Fruit fly (Drosophila melanogaster) whole organism, embryonic: Measurements from ENCODE around the gene CG33795.
A peak's percentile ranks its signal among the peaks of the same experiment; 100 is the strongest.

Experiments used
- Adf1 ChIP-seq: fragments of 200-800 bp; sonication (Bioruptor generic); IDR thresholded peaks from 2 replicates; pipeline ENCODE4 v1.3.6; 2022; ENCODE audit warnings: missing biosample characterization, missing genetic modification characterization
- Antp ChIP-seq: fragments of 200-800 bp; sonication (Bioruptor generic); optimal IDR thresholded peaks from 3 replicates; lab custom pipeline; 2016; ENCODE audit warnings: missing biosample characterization, missing genetic modification characterization
- Asciz ChIP-seq: fragments of 200-800 bp; sonication (Bioruptor generic); optimal IDR thresholded peaks from 2 replicates; lab custom pipeline; 2017; ENCODE audit warnings: missing biosample characterization, mild to moderate bottlenecking, missing genetic modification characterization, missing genetic modification reagents
- B-H2 ChIP-seq: fragments of 200-800 bp; sonication (Bioruptor generic); optimal IDR thresholded peaks from 2 replicates; lab custom pipeline; 2018; ENCODE audit warnings: missing biosample characterization, mild to moderate bottlenecking, missing genetic modification characterization
- BEAF-32 ChIP-seq: fragments of 200-800 bp; sonication (Bioruptor generic); optimal IDR thresholded peaks from 3 replicates; lab custom pipeline; 2017; ENCODE audit warnings: missing biosample characterization, missing genetic modification characterization, mild to moderate bottlenecking, moderate library complexity, missing genetic modification reagents
- Bteb2 ChIP-seq: fragments of 200-800 bp; sonication (Bioruptor generic); optimal IDR thresholded peaks from 2 replicates; lab custom pipeline; 2016; ENCODE audit warnings: missing biosample characterization, missing genetic modification characterization
- CG11247 ChIP-seq: fragments of 200-800 bp; sonication (Bioruptor generic); IDR thresholded peaks from 2 replicates; pipeline ENCODE4 v1.3.6; 2022; ENCODE audit warnings: missing biosample characterization, missing genetic modification characterization
- CG12104 ChIP-seq: fragments of 200-800 bp; sonication (Bioruptor generic); optimal IDR thresholded peaks from 3 replicates; lab custom pipeline; 2016; ENCODE audit warnings: missing biosample characterization, missing genetic modification characterization
- CG1792 ChIP-seq: fragments of 200-800 bp; sonication (Bioruptor generic); optimal IDR thresholded peaks from 2 replicates; lab custom pipeline; 2016; ENCODE audit warnings: missing biosample characterization, missing genetic modification characterization
- CG1832 ChIP-seq: fragments of 200-800 bp; sonication (Bioruptor generic); optimal IDR thresholded peaks from 2 replicates; lab custom pipeline; 2017; ENCODE audit warnings: missing biosample characterization, mild to moderate bottlenecking, missing genetic modification characterization, inconsistent platforms
- CG2712 ChIP-seq: fragments of 200-800 bp; optimal IDR thresholded peaks from 3 replicates; lab custom pipeline; 2019; ENCODE audit warnings: missing biosample characterization, mild to moderate bottlenecking, missing genetic modification characterization, moderate library complexity
- CG32767 ChIP-seq: fragments of 200-800 bp; sonication (Bioruptor generic); IDR thresholded peaks from 2 replicates; pipeline ENCODE4 v1.3.6; 2022; ENCODE audit warnings: missing biosample characterization, missing genetic modification characterization
- CG4360 ChIP-seq: fragments of 200-800 bp; sonication (Bioruptor generic); IDR thresholded peaks from 2 replicates; pipeline ENCODE4 v1.3.6; 2022; ENCODE audit warnings: missing biosample characterization, missing genetic modification characterization
- CG4730 ChIP-seq: fragments of 200-800 bp; sonication (Bioruptor generic); IDR thresholded peaks from 2 replicates; pipeline ENCODE4 v1.3.6; 2022; ENCODE audit warnings: missing biosample characterization, missing genetic modification characterization
- CG4854 ChIP-seq: fragments of 200-800 bp; sonication (Bioruptor generic); optimal IDR thresholded peaks from 2 replicates; lab custom pipeline; 2016; ENCODE audit warnings: missing biosample characterization, missing genetic modification characterization, inconsistent platforms
- CG6254 ChIP-seq: fragments of 200-800 bp; sonication (Bioruptor generic); optimal IDR thresholded peaks from 3 replicates; lab custom pipeline; 2017; ENCODE audit warnings: mild to moderate bottlenecking, missing biosample characterization, missing genetic modification reagents, missing genetic modification characterization
- CG6683 ChIP-seq: fragments of 200-800 bp; sonication (Bioruptor generic); optimal IDR thresholded peaks from 2 replicates; lab custom pipeline; 2017; ENCODE audit warnings: missing biosample characterization, mild to moderate bottlenecking, missing genetic modification characterization, missing genetic modification reagents
- CG7928 ChIP-seq: fragments of 200-800 bp; sonication (Bioruptor generic); optimal IDR thresholded peaks from 2 replicates; lab custom pipeline; 2017; ENCODE audit warnings: missing biosample characterization, mild to moderate bottlenecking, missing genetic modification characterization
- CG8359 ChIP-seq: fragments of 200-800 bp; sonication (Bioruptor generic); optimal IDR thresholded peaks from 2 replicates; lab custom pipeline; 2017; ENCODE audit warnings: missing biosample characterization, mild to moderate bottlenecking, missing genetic modification characterization, borderline replicate concordance
- CG9932 ChIP-seq: fragments of 200-800 bp; sonication (Bioruptor generic); IDR thresholded peaks from 2 replicates; pipeline ENCODE4 v1.3.6; 2022; ENCODE audit warnings: missing biosample characterization, missing genetic modification characterization
- Chrac-16 ChIP-seq: fragments of 200-800 bp; sonication (Bioruptor generic); optimal IDR thresholded peaks from 3 replicates; lab custom pipeline; 2016; ENCODE audit warnings: missing biosample characterization, missing genetic modification characterization
- Dip2 ChIP-seq: fragments of 200-800 bp; sonication (Bioruptor generic); IDR thresholded peaks from 2 replicates; pipeline ENCODE4 v1.3.6; 2022; ENCODE audit warnings: missing biosample characterization, missing genetic modification characterization
- Dref ChIP-seq: fragments of 200-800 bp; sonication (Bioruptor generic); IDR thresholded peaks from 2 replicates; pipeline ENCODE4 v1.3.6; 2022; ENCODE audit warnings: missing biosample characterization, missing genetic modification characterization
- HHEX ChIP-seq: fragments of 200-800 bp; sonication (Bioruptor generic); optimal IDR thresholded peaks from 3 replicates; lab custom pipeline; 2017; ENCODE audit warnings: missing biosample characterization, mild to moderate bottlenecking, missing genetic modification characterization, missing genetic modification reagents
- Lhr ChIP-seq: fragments of 200-800 bp; sonication (Bioruptor generic); optimal IDR thresholded peaks from 3 replicates; lab custom pipeline; 2017; ENCODE audit warnings: mild to moderate bottlenecking, missing biosample characterization, missing genetic modification reagents, missing genetic modification characterization
- MESR4 ChIP-seq: fragments of 200-800 bp; sonication (Bioruptor generic); optimal IDR thresholded peaks from 2 replicates; lab custom pipeline; 2018; ENCODE audit warnings: missing biosample characterization, mild to moderate bottlenecking, missing genetic modification characterization, moderate library complexity
- Oli ChIP-seq: fragments of 200-800 bp; sonication (Bioruptor generic); optimal IDR thresholded peaks from 2 replicates; lab custom pipeline; 2018; ENCODE audit warnings: missing biosample characterization, mild to moderate bottlenecking, missing genetic modification characterization, moderate library complexity
- Pdp1 ChIP-seq, 2 experiments: fragments of 200-800 bp; sonication (Bioruptor generic); optimal IDR thresholded peaks; 3 replicates each; lab custom pipeline; 2016; ENCODE audit warnings: missing biosample characterization in 2 of 2, missing genetic modification characterization in 2 of 2, mild to moderate bottlenecking in 1 of 2, moderate library complexity in 1 of 2
- Ssrp ChIP-seq: fragments of 200-800 bp; sonication (Bioruptor generic); optimal IDR thresholded peaks from 2 replicates; lab custom pipeline; 2018; ENCODE audit warnings: missing biosample characterization, mild to moderate bottlenecking, missing genetic modification characterization, moderate library complexity
- Taf1 ChIP-seq: fragments of 200-800 bp; sonication (Bioruptor generic); IDR thresholded peaks from 2 replicates; pipeline ENCODE4 v1.3.6; 2022; ENCODE audit warnings: missing biosample characterization, missing genetic modification characterization
- Xrp1 ChIP-seq: fragments of 200-800 bp; sonication (Bioruptor generic); IDR thresholded peaks from 2 replicates; pipeline ENCODE4 v1.3.6; 2022; ENCODE audit warnings: missing biosample characterization, missing genetic modification characterization
- az2 ChIP-seq: fragments of 200-800 bp; sonication (Bioruptor generic); optimal IDR thresholded peaks from 3 replicates; lab custom pipeline; 2016; ENCODE audit warnings: missing biosample characterization, missing genetic modification characterization
- bsh ChIP-seq, 2 experiments: fragments of 200-800 bp; sonication (Bioruptor generic); optimal IDR thresholded peaks; 2 replicates each; lab custom pipeline; 2017 to 2018; ENCODE audit warnings: mild to moderate bottlenecking in 2 of 2, missing biosample characterization in 2 of 2, missing genetic modification characterization in 2 of 2, moderate library complexity in 1 of 2
- cg ChIP-seq: fragments of 200-800 bp; sonication (Bioruptor generic); optimal IDR thresholded peaks from 3 replicates; lab custom pipeline; 2019; ENCODE audit warnings: missing biosample characterization, mild to moderate bottlenecking, missing genetic modification characterization, moderate library complexity
- dmrt99B ChIP-seq: fragments of 200-800 bp; sonication (Bioruptor generic); optimal IDR thresholded peaks from 2 replicates; lab custom pipeline; 2018; ENCODE audit warnings: missing biosample characterization, mild to moderate bottlenecking, missing genetic modification characterization, moderate library complexity
- fu2 ChIP-seq: fragments of 200-800 bp; sonication (Bioruptor generic); optimal IDR thresholded peaks from 2 replicates; lab custom pipeline; 2016; ENCODE audit warnings: missing biosample characterization, missing genetic modification characterization
- gsb ChIP-seq: fragments of 200-800 bp; sonication (Bioruptor generic); IDR thresholded peaks from 2 replicates; pipeline ENCODE4 v1.3.6; 2022; ENCODE audit warnings: missing biosample characterization, missing genetic modification characterization
- gsb-n ChIP-seq: fragments of 200-800 bp; sonication (Bioruptor generic); optimal IDR thresholded peaks from 3 replicates; lab custom pipeline; 2018; ENCODE audit warnings: missing biosample characterization, mild to moderate bottlenecking, missing genetic modification characterization
- gt ChIP-seq: fragments of 200-800 bp; sonication (Bioruptor generic); IDR thresholded peaks from 2 replicates; pipeline ENCODE4 v1.3.6; 2022; ENCODE audit warnings: missing biosample characterization, missing genetic modification characterization
- insv ChIP-seq, 2 experiments: fragments of 200-800 bp; sonication (Bioruptor generic); optimal IDR thresholded peaks; 3 replicates each; lab custom pipeline; 2016 to 2018; ENCODE audit warnings: missing biosample characterization in 2 of 2, missing genetic modification characterization in 2 of 2
- mld ChIP-seq: fragments of 200-800 bp; sonication (Bioruptor generic); IDR thresholded peaks from 3 replicates; pipeline ENCODE4 v1.3.6; 2022; ENCODE audit warnings: missing biosample characterization, missing genetic modification characterization; ENCODE audit not compliant: partially characterized antibody
- pnt ChIP-seq: fragments of 200-800 bp; sonication (Bioruptor generic); optimal IDR thresholded peaks from 3 replicates; lab custom pipeline; 2016; ENCODE audit warnings: missing biosample characterization, missing genetic modification characterization
- pros ChIP-seq: fragments of 200-800 bp; sonication (Bioruptor generic); optimal IDR thresholded peaks from 3 replicates; lab custom pipeline; 2019; ENCODE audit warnings: missing biosample characterization, mild to moderate bottlenecking, missing genetic modification characterization, moderate library complexity
- ro ChIP-seq: fragments of 200-800 bp; sonication (Bioruptor generic); IDR thresholded peaks from 2 replicates; pipeline ENCODE4 v1.3.6; 2022; ENCODE audit warnings: missing biosample characterization, missing genetic modification characterization
- sisA ChIP-seq: fragments of 200-800 bp; sonication (Bioruptor generic); IDR thresholded peaks from 2 replicates; pipeline ENCODE4 v1.3.6; 2022; ENCODE audit warnings: missing biosample characterization, missing genetic modification characterization
- ssp ChIP-seq: fragments of 200-800 bp; sonication (Bioruptor generic); IDR thresholded peaks from 2 replicates; pipeline ENCODE4 v1.3.6; 2022; ENCODE audit warnings: missing biosample characterization, missing genetic modification characterization
- tgo ChIP-seq: fragments of 200-800 bp; sonication (Bioruptor generic); IDR thresholded peaks from 3 replicates; pipeline ENCODE4 v1.3.6; 2022; ENCODE audit warnings: missing biosample characterization, missing genetic modification characterization
- tna ChIP-seq: fragments of 200-800 bp; sonication (Bioruptor generic); IDR thresholded peaks from 2 replicates; pipeline ENCODE4 v1.3.6; 2022; ENCODE audit warnings: missing biosample characterization, missing genetic modification characterization; ENCODE audit not compliant: partially characterized antibody
- zfh1 ChIP-seq: fragments of 200-800 bp; sonication (Bioruptor generic); IDR thresholded peaks from 3 replicates; pipeline ENCODE4 v1.3.6; 2022; ENCODE audit warnings: missing biosample characterization, missing genetic modification characterization

CG33795 gene

DNA sequence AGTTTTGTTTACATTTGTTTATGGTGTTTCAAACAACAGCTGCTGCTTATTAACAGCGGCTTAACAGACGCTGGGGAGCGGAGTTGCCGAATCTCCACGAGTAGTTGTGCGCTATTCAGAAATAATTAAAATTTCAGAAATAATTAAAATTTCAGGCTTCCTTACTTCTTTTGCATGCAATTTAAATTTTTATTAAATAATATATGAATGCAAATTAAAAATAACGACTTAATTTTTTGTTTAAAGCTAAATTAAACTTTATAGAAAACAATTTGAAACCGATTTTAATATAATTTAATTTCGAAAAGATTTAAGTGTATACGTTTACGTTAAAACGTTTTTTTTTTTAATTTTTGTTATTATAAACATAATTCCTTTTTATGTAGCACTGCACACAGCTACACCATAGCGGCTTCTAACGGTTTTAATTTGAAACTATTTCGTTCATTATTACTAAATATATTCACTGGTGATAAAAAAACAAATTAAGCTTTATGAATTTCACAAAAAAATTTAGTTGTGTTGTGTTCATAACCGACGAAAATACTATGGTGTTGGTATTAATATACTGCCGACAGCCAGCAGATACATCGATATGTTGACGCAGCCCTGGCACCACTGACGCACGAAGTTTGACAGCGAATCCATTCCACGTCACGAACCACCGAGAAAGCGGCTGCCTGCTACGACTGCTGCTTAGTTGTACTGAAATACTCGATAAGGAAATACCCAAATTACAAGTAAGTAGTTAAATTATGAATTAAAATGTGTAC, 42.0 kb downstream of the CG33795 start, which contains the start of gene SsRbeta (continued):
- peak; percentile 95 for TF ChIP-seq CG7928
- TF ChIP-seq CG11247 (GFP tag; lab: Robert Waterston, UW), result peak; percentile 56
- TF ChIP-seq HHEX (GFP tag; lab: Kevin White, UChicago), result no peak
- TF ChIP-seq ssp, result no peak
- TF ChIP-seq gt (GFP tag; lab: Robert Waterston, UW), result no peak
- TF ChIP-seq CG6683, result no peak
- no peak for TF ChIP-seq CG4854 (GFP tag; lab: Kevin White, UChicago)
- no peak for TF ChIP-seq CG6254
- TF ChIP-seq Dref (GFP tag; lab: Robert Waterston, UW), result peak; percentile 72
- no peak for TF ChIP-seq CG1792
- TF ChIP-seq CG12104 (GFP tag; lab: Kevin White, UChicago), result peak; percentile 45
- TF ChIP-seq fu2 (GFP tag; lab: Kevin White, UChicago), result no peak
- no peak for TF ChIP-seq Bteb2 (GFP tag; lab: Kevin White, UChicago)
- peak in 1 of 2 experiments; percentile 46 for TF ChIP-seq bsh (GFP tag; optimal IDR thresholded peaks at IDR 0.05; lab: Kevin White, UChicago)
- TF ChIP-seq Taf1 (GFP tag; lab: Robert Waterston, UW), result no peak
- no peak; the same call in 1 of the 2 replicates for TF ChIP-seq gsb
- TF ChIP-seq CG4730 (GFP tag; lab: Robert Waterston, UW), result peak; percentile 37
- TF ChIP-seq tgo (GFP tag; lab: Robert Waterston, UW), result peak; percentile 49
- no peak for TF ChIP-seq insv (GFP tag; optimal IDR thresholded peaks at IDR 0.05; lab: Kevin White, UChicago)
- no peak for TF ChIP-seq ro (GFP tag; lab: Robert Waterston, UW)
- TF ChIP-seq mld, result no peak
- TF ChIP-seq B-H2 (GFP tag; lab: Kevin White, UChicago), result peak; percentile 29
- TF ChIP-seq Dip2 (GFP tag; lab: Robert Waterston, UW), result no peak
- TF ChIP-seq dmrt99B (tag; lab: Kevin White, UChicago), result peak; percentile 13
- TF ChIP-seq az2 (GFP tag; lab: Kevin White, UChicago), result no peak
- peak; percentile 76 for TF ChIP-seq CG9932 (GFP tag; lab: Robert Waterston, UW)
- peak; percentile 33 for TF ChIP-seq Oli
- TF ChIP-seq CG4360 (GFP tag; lab: Robert Waterston, UW), result no peak
- TF ChIP-seq Adf1 (GFP tag; lab: Robert Waterston, UW), result no peak
- TF ChIP-seq CG1832 (GFP tag; lab: Kevin White, UChicago), result no peak
- TF ChIP-seq CG32767 (GFP tag; lab: Robert Waterston, UW), result no peak; the same call in 1 of the 2 replicates
- TF ChIP-seq tna (GFP tag; lab: Robert Waterston, UW), result peak; percentile 37; the same call in 1 of the 2 replicates
- TF ChIP-seq Asciz (GFP tag; lab: Kevin White, UChicago), result peak; percentile 43
- no peak for TF ChIP-seq gsb-n (tag; lab: Kevin White, UChicago)
- TF ChIP-seq Antp (GFP tag; lab: Kevin White, UChicago), result no peak
- TF ChIP-seq Lhr, result peak; percentile 18
- TF ChIP-seq sisA (GFP tag; lab: Robert Waterston, UW), result no peak; the same call in 1 of the 2 replicates
- no peak for TF ChIP-seq Pdp1 (GFP tag; optimal IDR thresholded peaks at IDR 0.05; lab: Kevin White, UChicago)
- no peak for TF ChIP-seq pnt (GFP tag; lab: Kevin White, UChicago)
- peak; percentile 56 for TF ChIP-seq Xrp1 (GFP tag; lab: Robert Waterston, UW)
- no peak for TF ChIP-seq cg (GFP tag; lab: Kevin White, UChicago)
- TF ChIP-seq pros (GFP tag; lab: Kevin White, UChicago), result no peak
- TF ChIP-seq Ssrp, result peak; percentile 38
- no peak for TF ChIP-seq Chrac-16 (GFP tag; lab: Kevin White, UChicago)
- peak; percentile 79 for TF ChIP-seq zfh1 (GFP tag; lab: Robert Waterston, UW)
- TF ChIP-seq MESR4 (GFP tag; lab: Kevin White, UChicago), result peak; percentile 94
- peak; percentile 14 for TF ChIP-seq CG2712 (tag; lab: Kevin White, UChicago)
- TF ChIP-seq CG8359 (GFP tag; lab: Kevin White, UChicago), result no peak
- peak; percentile 86 for TF ChIP-seq BEAF-32
